Worm (Caenorhabditis elegans): ENCODE data around the gene scd-1.

- TF ChIP-seq ceh-2 (tag; optimal IDR thresholded peaks at IDR 0.05) (no peak), pha-4 (tag; optimal IDR thresholded peaks at IDR 0.05) (no peak), ama-1 (optimal IDR thresholded peaks at IDR 0.05) (no peak), sox-2 (GFP tag; IDR thresholded peaks at IDR 0.05) (no peak), ceh-48 (tag; optimal IDR thresholded peaks at IDR 0.05) (no peak)
Observed at ce11 chrX:12469846-12470245, 55.7 kb downstream of the scd-1 start.
